Worm (Caenorhabditis elegans) whole organism, L2 larva: ENCODE results near the gene ins-7.

ENCODE experiments used
- C34F6.9 ChIP-seq: fragments of 150-350 bp; optimal IDR thresholded peaks from 2 replicates; lab custom pipeline; 2014; ENCODE audit warnings: missing biosample characterization, missing genetic modification characterization
- F13H6.1 ChIP-seq: sonication (generic microtip); optimal IDR thresholded peaks from 2 replicates; lab custom pipeline; 2016; ENCODE audit warnings: missing genetic modification characterization, missing compliant biosample characterization
- Y55F3AM.14 ChIP-seq: fragments of 200-800 bp; sonication (Bioruptor generic); optimal IDR thresholded peaks from 2 replicates; lab custom pipeline; 2018; ENCODE audit warnings: mild to moderate bottlenecking, missing genetic modification characterization, missing compliant biosample characterization
- alr-1 ChIP-seq: fragments of 150-350 bp; optimal IDR thresholded peaks from 2 replicates; lab custom pipeline; 2014; ENCODE audit warnings: missing biosample characterization, missing genetic modification characterization
- aly-2 ChIP-seq: fragments of 150-350 bp; optimal IDR thresholded peaks from 2 replicates; lab custom pipeline; 2014; ENCODE audit warnings: missing biosample characterization, missing genetic modification characterization
- ama-1 ChIP-seq: fragments of 150-350 bp; optimal IDR thresholded peaks from 2 replicates; lab custom pipeline; 2018; ENCODE audit warnings: inconsistent platforms
- blmp-1 ChIP-seq: sonication (generic microtip); optimal IDR thresholded peaks from 2 replicates; lab custom pipeline; 2017; ENCODE audit warnings: missing genetic modification characterization, mild to moderate bottlenecking, missing compliant biosample characterization, antibody characterized with exemption, moderate library complexity; ENCODE audit not compliant: insufficient read depth
- ceh-16 ChIP-seq: fragments of 150-350 bp; optimal IDR thresholded peaks from 2 replicates; lab custom pipeline; 2014; ENCODE audit warnings: missing biosample characterization, missing genetic modification characterization
- ceh-82 ChIP-seq: fragments of 150-350 bp; optimal IDR thresholded peaks from 2 replicates; lab custom pipeline; 2014; ENCODE audit warnings: missing biosample characterization, missing genetic modification characterization
- crh-2 ChIP-seq: sonication (generic microtip); optimal IDR thresholded peaks from 2 replicates; lab custom pipeline; 2017; ENCODE audit warnings: missing biosample characterization, missing genetic modification characterization
- dmd-4 ChIP-seq: sonication (generic microtip); optimal IDR thresholded peaks from 2 replicates; lab custom pipeline; 2017; ENCODE audit warnings: missing biosample characterization, missing genetic modification characterization
- elt-1 ChIP-seq: fragments of 150-350 bp; optimal IDR thresholded peaks from 2 replicates; lab custom pipeline; 2014; ENCODE audit warnings: missing biosample characterization, missing genetic modification characterization
- elt-3 ChIP-seq: sonication (generic microtip); optimal IDR thresholded peaks from 2 replicates; lab custom pipeline; 2017; ENCODE audit warnings: missing biosample characterization, missing genetic modification characterization
- fos-1 ChIP-seq: fragments of 150-350 bp; optimal IDR thresholded peaks from 2 replicates; lab custom pipeline; 2014; ENCODE audit warnings: missing biosample characterization, missing genetic modification characterization
- gmeb-1 ChIP-seq: fragments of 150-350 bp; optimal IDR thresholded peaks from 2 replicates; lab custom pipeline; 2014; ENCODE audit warnings: missing biosample characterization, missing genetic modification characterization
- lin-11 ChIP-seq: fragments of 150-350 bp; sonication (generic microtip); optimal IDR thresholded peaks from 2 replicates; lab custom pipeline; 2014; ENCODE audit warnings: missing biosample characterization, missing genetic modification characterization, inconsistent platforms, mixed read lengths
- lin-13 ChIP-seq: fragments of 150-350 bp; optimal IDR thresholded peaks from 2 replicates; lab custom pipeline; 2014; ENCODE audit warnings: missing biosample characterization, missing genetic modification reagents, missing genetic modification characterization
- lin-39 ChIP-seq: fragments of 150-350 bp; optimal IDR thresholded peaks from 2 replicates; lab custom pipeline; 2014; ENCODE audit warnings: missing biosample characterization, missing genetic modification reagents, missing genetic modification characterization
- lsy-2 ChIP-seq, 2 experiments: fragments of 150-350 bp in 1 of 2; sonication (generic microtip) in 1 of 2; optimal IDR thresholded peaks; 2 replicates each; lab custom pipeline; 2014 to 2017; ENCODE audit warnings: missing biosample characterization in 2 of 2, missing genetic modification characterization in 2 of 2
- mab-5 ChIP-seq: fragments of 150-350 bp; optimal IDR thresholded peaks from 2 replicates; lab custom pipeline; 2014; ENCODE audit warnings: missing biosample characterization, missing genetic modification characterization
- mbf-1 ChIP-seq: sonication (generic microtip); optimal IDR thresholded peaks from 2 replicates; lab custom pipeline; 2017; ENCODE audit warnings: missing biosample characterization, missing genetic modification characterization
- nhr-11 ChIP-seq: fragments of 150-350 bp; optimal IDR thresholded peaks from 2 replicates; lab custom pipeline; 2014; ENCODE audit warnings: missing biosample characterization, missing genetic modification characterization
- nhr-12 ChIP-seq: fragments of 150-350 bp; optimal IDR thresholded peaks from 2 replicates; lab custom pipeline; 2014; ENCODE audit warnings: missing biosample characterization, missing genetic modification characterization
- nhr-129 ChIP-seq: fragments of 150-350 bp; optimal IDR thresholded peaks from 2 replicates; lab custom pipeline; 2014; ENCODE audit warnings: missing biosample characterization, missing genetic modification characterization
- nhr-23 ChIP-seq: fragments of 150-350 bp; optimal IDR thresholded peaks from 2 replicates; lab custom pipeline; 2014; ENCODE audit warnings: missing biosample characterization, missing genetic modification reagents, missing genetic modification characterization
- nhr-237 ChIP-seq: fragments of 150-350 bp; optimal IDR thresholded peaks from 2 replicates; lab custom pipeline; 2014; ENCODE audit warnings: missing biosample characterization, missing genetic modification characterization
- nhr-25 ChIP-seq: fragments of 150-350 bp; sonication (generic microtip); optimal IDR thresholded peaks from 3 replicates; lab custom pipeline; 2014; ENCODE audit warnings: missing biosample characterization, missing genetic modification characterization
- nhr-6 ChIP-seq: fragments of 150-350 bp; optimal IDR thresholded peaks from 2 replicates; lab custom pipeline; 2014; ENCODE audit warnings: missing biosample characterization, missing genetic modification characterization
- nhr-77 ChIP-seq: fragments of 150-350 bp; optimal IDR thresholded peaks from 2 replicates; lab custom pipeline; 2014; ENCODE audit warnings: missing biosample characterization, missing genetic modification characterization
- peb-1 ChIP-seq: fragments of 150-350 bp; optimal IDR thresholded peaks from 2 replicates; lab custom pipeline; 2014; ENCODE audit warnings: missing biosample characterization, missing genetic modification characterization
- sem-4 ChIP-seq: fragments of 150-350 bp; optimal IDR thresholded peaks from 2 replicates; lab custom pipeline; 2014; ENCODE audit warnings: missing biosample characterization, missing genetic modification reagents, missing genetic modification characterization
- skn-1 ChIP-seq: sonication (generic microtip); optimal IDR thresholded peaks from 2 replicates; lab custom pipeline; 2017; ENCODE audit warnings: missing biosample characterization, missing genetic modification characterization
- sma-3 ChIP-seq: sonication (generic microtip); optimal IDR thresholded peaks from 2 replicates; lab custom pipeline; 2016; ENCODE audit warnings: missing genetic modification reagents, missing genetic modification characterization, missing compliant biosample characterization
- sma-9 ChIP-seq, 2 experiments: fragments of 150-350 bp in 1 of 2; sonication (generic microtip) in 1 of 2; optimal IDR thresholded peaks; 2 replicates each; lab custom pipeline; 2014 to 2016; ENCODE audit warnings: missing genetic modification characterization in 2 of 2, mild to moderate bottlenecking in 1 of 2, missing biosample characterization in 1 of 2, missing compliant biosample characterization in 1 of 2, missing genetic modification reagents in 1 of 2, moderate library complexity in 1 of 2
- snpc-4 ChIP-seq: fragments of 150-350 bp; optimal IDR thresholded peaks from 2 replicates; lab custom pipeline; 2014; ENCODE audit warnings: missing biosample characterization, missing genetic modification characterization
- unc-39 ChIP-seq: fragments of 150-350 bp; optimal IDR thresholded peaks from 2 replicates; lab custom pipeline; 2014; ENCODE audit warnings: missing biosample characterization, missing genetic modification characterization
- unc-55 ChIP-seq: fragments of 150-350 bp; sonication (generic microtip); optimal IDR thresholded peaks from 3 replicates; lab custom pipeline; 2014; ENCODE audit warnings: missing biosample characterization, missing genetic modification reagents, missing genetic modification characterization
- unc-62 ChIP-seq: fragments of 150-350 bp; optimal IDR thresholded peaks from 2 replicates; lab custom pipeline; 2014; ENCODE audit warnings: missing biosample characterization, missing genetic modification reagents, missing genetic modification characterization
- zag-1 ChIP-seq: fragments of 150-350 bp; optimal IDR thresholded peaks from 2 replicates; lab custom pipeline; 2014; ENCODE audit warnings: missing biosample characterization, missing genetic modification characterization
- ztf-1 ChIP-seq: fragments of 200-800 bp; sonication (Bioruptor generic); conservative IDR thresholded peaks from 2 replicates; pipeline ENCODE4 v1.3.6; 2022; ENCODE audit warnings: missing genetic modification characterization, missing compliant biosample characterization
- ztf-11 ChIP-seq: sonication (generic microtip); optimal IDR thresholded peaks from 2 replicates; lab custom pipeline; 2017; ENCODE audit warnings: missing biosample characterization, missing genetic modification characterization
- ztf-4 ChIP-seq: fragments of 150-350 bp; optimal IDR thresholded peaks from 2 replicates; lab custom pipeline; 2014; ENCODE audit warnings: missing biosample characterization, missing genetic modification characterization

Gene ins-7

ce11 chrIV:9714264-9714663 is 31.6 kb upstream of the ins-7 start:
- no peak for TF ChIP-seq unc-62 (GFP tag; lab: Kevin White, UChicago)
- no peak for TF ChIP-seq nhr-77 (tag; lab: Kevin White, UChicago)
- TF ChIP-seq skn-1: no peak
- no peak for TF ChIP-seq mbf-1 (tag; lab: Kevin White, UChicago)
- no peak for TF ChIP-seq aly-2 (tag; lab: Kevin White, UChicago)
- TF ChIP-seq lin-13 (GFP tag; lab: Kevin White, UChicago): no peak
- TF ChIP-seq nhr-129 (tag; lab: Kevin White, UChicago): no peak
- TF ChIP-seq sem-4 (tag; lab: Kevin White, UChicago): no peak
- TF ChIP-seq nhr-11: no peak
- TF ChIP-seq snpc-4 (tag; lab: Kevin White, UChicago): no peak

ce11 chrIV:9712782-9713181 is 30.1 kb upstream of the ins-7 start, which contains the start of gene K01H12.4:
TSS of gene K01H12.4 (plus strand) at chrIV:9713082.
- TF ChIP-seq blmp-1 (tag; lab: Kevin White, UChicago): no peak
- no peak for TF ChIP-seq Y55F3AM.14 (GFP tag; lab: Kevin White, UChicago)
- TF ChIP-seq sma-3 (GFP tag; lab: Kevin White, UChicago): no peak
- no peak for TF ChIP-seq ztf-11 (tag; lab: Kevin White, UChicago)
- no peak for TF ChIP-seq crh-2 (tag; lab: Kevin White, UChicago)
- TF ChIP-seq fos-1 (tag; lab: Kevin White, UChicago): no peak
- no peak for TF ChIP-seq F13H6.1
- no peak for TF ChIP-seq C34F6.9 (tag; lab: Kevin White, UChicago)
- no peak for TF ChIP-seq dmd-4 (tag; lab: Kevin White, UChicago)
- no peak for TF ChIP-seq alr-1 (tag; lab: Kevin White, UChicago)
- TF ChIP-seq lin-39 (tag; lab: Kevin White, UChicago): no peak

- no peak for TF ChIP-seq unc-62 (GFP tag; lab: Kevin White, UChicago)
- no peak for TF ChIP-seq nhr-11
- no peak for TF ChIP-seq sem-4 (tag; lab: Kevin White, UChicago)
- no peak for TF ChIP-seq nhr-25
- TF ChIP-seq crh-2 (tag; lab: Kevin White, UChicago): no peak
- TF ChIP-seq lin-13 (GFP tag; lab: Kevin White, UChicago): no peak
Measured at ce11 chrIV:9709887-9710286, 27.2 kb upstream of the ins-7 start, which contains the start of gene nhr-38. TSS of gene nhr-38 (plus strand) at chrIV:9710187.

ce11 chrIV:9709205-9709604 is 26.6 kb upstream of the ins-7 start, which contains the start of gene ant-1.3:
TSS of gene ant-1.3 (minus strand) at chrIV:9709305.
- TF ChIP-seq alr-1 (tag; lab: Kevin White, UChicago) (no peak), lsy-2 (tag; optimal IDR thresholded peaks at IDR 0.05; lab: Kevin White, UChicago) (no peak), skn-1 (no peak), F13H6.1 (no peak), ztf-1 (no peak), zag-1 (tag; lab: Kevin White, UChicago) (no peak), nhr-23 (no peak), lin-11 (tag; lab: Kevin White, UChicago) (no peak)

- TF ChIP-seq Y55F3AM.14 (GFP tag; lab: Kevin White, UChicago) (no peak), peb-1 (tag; lab: Kevin White, UChicago) (no peak), ceh-16 (tag; lab: Kevin White, UChicago) (no peak), unc-55 (GFP tag; lab: Kevin White, UChicago) (no peak), mab-5 (tag; lab: Kevin White, UChicago) (peak; percentile 20), crh-2 (tag; lab: Kevin White, UChicago) (no peak), F13H6.1 (no peak), lsy-2 (tag; optimal IDR thresholded peaks at IDR 0.05; lab: Kevin White, UChicago) (peak; percentile 90 to 98), nhr-25 (no peak), unc-62 (GFP tag; lab: Kevin White, UChicago) (no peak), unc-39 (tag; lab: Kevin White, UChicago) (no peak), lin-39 (tag; lab: Kevin White, UChicago) (no peak), gmeb-1 (peak; percentile 21), sem-4 (tag; lab: Kevin White, UChicago) (no peak), elt-1 (no peak), aly-2 (tag; lab: Kevin White, UChicago) (no peak), ceh-82 (tag; lab: Kevin White, UChicago) (no peak), nhr-237 (tag; lab: Kevin White, UChicago) (no peak), ama-1 (lab: Kevin White, UChicago) (no peak), ztf-1 (no peak), nhr-12 (tag; lab: Kevin White, UChicago) (no peak), dmd-4 (tag; lab: Kevin White, UChicago) (no peak), elt-3 (tag; lab: Kevin White, UChicago) (no peak), ztf-4 (no peak), C34F6.9 (tag; lab: Kevin White, UChicago) (peak; percentile 73), nhr-129 (tag; lab: Kevin White, UChicago) (peak; percentile 40), nhr-11 (no peak), nhr-23 (no peak), lin-13 (GFP tag; lab: Kevin White, UChicago) (peak; percentile 62), nhr-6 (tag; lab: Kevin White, UChicago) (no peak), ztf-11 (tag; lab: Kevin White, UChicago) (no peak), zag-1 (tag; lab: Kevin White, UChicago) (no peak), sma-9 (GFP tag; optimal IDR thresholded peaks at IDR 0.05; lab: Kevin White, UChicago) (peak; percentile 11), sma-9 (tag; optimal IDR thresholded peaks at IDR 0.05; lab: Kevin White, UChicago) (no peak)
Measured at ce11 chrIV:9706704-9707197, 24.1 kb upstream of the ins-7 start, which contains the start of the genes dcaf-1 and dph-3. TSS of gene dcaf-1 (minus strand) at chrIV:9706723. TSS of gene dph-3 (plus strand) at chrIV:9707147.
